Worm (Caenorhabditis elegans): Measurements from ENCODE around the gene lyst-1.

ce11 chrX:12154055-12154898, 13.3 kb upstream of the lyst-1 start, which contains the start of gene mfsd-11:
- no peak for TF ChIP-seq snpc-4 (tag; optimal IDR thresholded peaks at IDR 0.05)
- no peak for TF ChIP-seq elt-1 (tag; optimal IDR thresholded peaks at IDR 0.05; ENCODE audit: borderline replicate concordance, insufficient read depth)
- TF ChIP-seq unc-62 (GFP tag; optimal IDR thresholded peaks at IDR 0.05): no peak
- TF ChIP-seq mep-1 (tag; optimal IDR thresholded peaks at IDR 0.05): no peak
- TF ChIP-seq pha-4 (tag; optimal IDR thresholded peaks at IDR 0.05): no peak
- TF ChIP-seq nhr-28 (tag; optimal IDR thresholded peaks at IDR 0.05): no peak
- no peak for TF ChIP-seq sptf-1 (tag; optimal IDR thresholded peaks at IDR 0.05)
- no peak for TF ChIP-seq ceh-39 (tag; optimal IDR thresholded peaks at IDR 0.05)
- no peak for TF ChIP-seq nhr-12 (tag; optimal IDR thresholded peaks at IDR 0.05)
- TF ChIP-seq ztf-11 (tag; optimal IDR thresholded peaks at IDR 0.05): no peak
- TF ChIP-seq unc-39 (tag; optimal IDR thresholded peaks at IDR 0.05): no peak
- TF ChIP-seq blmp-1 (tag; optimal IDR thresholded peaks at IDR 0.05): no peak
- no peak for TF ChIP-seq lin-13 (tag; optimal IDR thresholded peaks at IDR 0.05)
- no peak for TF ChIP-seq elt-3 (tag; optimal IDR thresholded peaks at IDR 0.05)

Data from whole organism, mixed stage, embryonic.